Worm (Caenorhabditis elegans) whole organism, L3 larva: ENCODE measurements around the gene xpb-1.

Experiments used
- ZK546.5 ChIP-seq: sonication (generic microtip); optimal IDR thresholded peaks from 2 replicates; lab custom pipeline; 2017; ENCODE audit warnings: missing biosample characterization, missing genetic modification characterization
- ama-1 ChIP-seq: fragments of 150-350 bp; optimal IDR thresholded peaks from 2 replicates; lab custom pipeline; 2018
- elt-1 ChIP-seq: fragments of 150-350 bp; optimal IDR thresholded peaks from 2 replicates; lab custom pipeline; 2014; ENCODE audit warnings: missing biosample characterization, missing genetic modification characterization
- fos-1 ChIP-seq: fragments of 150-350 bp; optimal IDR thresholded peaks from 2 replicates; lab custom pipeline; 2014; ENCODE audit warnings: missing biosample characterization, missing genetic modification characterization
- hmg-11 ChIP-seq: sonication (generic microtip); optimal IDR thresholded peaks from 2 replicates; lab custom pipeline; 2016; ENCODE audit warnings: missing genetic modification characterization, missing compliant biosample characterization
- nhr-23 ChIP-seq: fragments of 150-350 bp; optimal IDR thresholded peaks from 2 replicates; lab custom pipeline; 2014; ENCODE audit warnings: missing biosample characterization, missing genetic modification reagents, missing genetic modification characterization
- nhr-237 ChIP-seq: fragments of 150-350 bp; optimal IDR thresholded peaks from 2 replicates; lab custom pipeline; 2014; ENCODE audit warnings: missing biosample characterization, missing genetic modification characterization
- nhr-28 ChIP-seq: fragments of 150-350 bp; optimal IDR thresholded peaks from 2 replicates; lab custom pipeline; 2014; ENCODE audit warnings: missing biosample characterization, missing genetic modification characterization
- snpc-4 ChIP-seq: fragments of 150-350 bp; optimal IDR thresholded peaks from 2 replicates; lab custom pipeline; 2014; ENCODE audit warnings: missing biosample characterization, missing genetic modification characterization
- unc-39 ChIP-seq: sonication (generic microtip); optimal IDR thresholded peaks from 4 replicates; lab custom pipeline; 2017; ENCODE audit warnings: missing biosample characterization, missing genetic modification characterization
- unc-62 ChIP-seq: fragments of 150-350 bp; sonication (generic microtip); optimal IDR thresholded peaks from 4 replicates; lab custom pipeline; 2014; ENCODE audit warnings: missing biosample characterization, missing genetic modification reagents, missing genetic modification characterization
- ztf-4 ChIP-seq: fragments of 150-350 bp; optimal IDR thresholded peaks from 2 replicates; lab custom pipeline; 2014; ENCODE audit warnings: missing biosample characterization, missing genetic modification characterization

DNA sequence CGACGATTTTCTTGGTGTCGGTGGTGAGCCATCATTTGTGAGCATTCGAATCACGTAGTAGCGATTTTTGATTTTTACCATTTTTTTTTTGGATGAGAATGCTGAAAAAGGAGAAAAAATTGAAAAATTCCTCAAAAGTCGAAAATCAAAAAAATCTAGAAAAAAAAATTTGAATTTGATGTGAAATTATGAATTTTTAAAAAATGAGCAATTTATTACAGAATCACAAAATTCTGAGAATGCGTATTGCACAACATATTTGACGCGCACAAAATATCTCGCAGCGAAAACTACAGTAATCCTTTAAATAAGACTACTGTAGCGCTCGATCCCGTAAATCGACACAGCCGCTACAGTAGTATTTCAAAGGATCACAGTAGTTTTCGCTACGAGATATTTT is 39.2 kb upstream of the xpb-1 start, which contains the start of gene popl-5:
- TF ChIP-seq unc-62 (no peak), fos-1 (no peak), nhr-28 (tag; lab: Kevin White, UChicago) (no peak), ztf-4 (tag; lab: Kevin White, UChicago) (no peak), snpc-4 (no peak), hmg-11 (tag; lab: Kevin White, UChicago) (no peak), elt-1 (tag; lab: Kevin White, UChicago) (no peak), ama-1 (lab: Kevin White, UChicago) (no peak), nhr-237 (tag; lab: Kevin White, UChicago) (no peak), unc-39 (no peak), nhr-23 (no peak), ZK546.5 (tag; lab: Kevin White, UChicago) (no peak)
